Fruit fly (Drosophila melanogaster): ENCODE data around the gene gudu.

Gene gudu

DNA sequence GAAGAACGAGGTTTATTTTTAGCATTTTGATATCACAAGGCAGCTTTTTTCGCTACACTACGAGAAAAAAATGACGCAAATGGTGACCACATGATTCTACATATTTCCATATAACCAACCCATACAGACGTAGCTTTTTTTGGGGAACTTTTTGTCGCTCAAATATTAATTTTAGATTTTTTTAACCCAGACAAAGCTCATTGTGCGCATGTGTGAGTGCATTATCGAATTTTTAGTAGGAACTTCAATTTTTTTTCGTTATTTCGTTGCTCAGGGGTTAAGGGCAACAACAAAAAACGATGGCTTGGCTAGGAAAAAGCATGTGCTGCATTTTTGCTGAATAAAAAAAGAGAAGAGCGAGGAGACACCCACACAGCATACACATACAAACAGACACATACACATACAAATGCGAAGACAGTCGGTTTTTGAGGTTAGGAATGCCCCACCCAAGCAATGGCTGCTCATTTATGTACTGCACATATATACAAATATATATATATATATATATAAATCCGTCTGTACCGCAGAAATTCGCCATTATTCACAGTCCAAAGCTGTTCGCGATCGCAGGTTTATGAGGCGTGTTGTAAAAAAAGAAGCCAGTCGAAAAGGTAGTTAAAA, 36.1 kb downstream of the gudu start:
- TF ChIP-seq CG17801 (GFP tag; optimal IDR thresholded peaks at IDR 0.05; ENCODE audit: partially characterized antibody): no peak

DNA sequence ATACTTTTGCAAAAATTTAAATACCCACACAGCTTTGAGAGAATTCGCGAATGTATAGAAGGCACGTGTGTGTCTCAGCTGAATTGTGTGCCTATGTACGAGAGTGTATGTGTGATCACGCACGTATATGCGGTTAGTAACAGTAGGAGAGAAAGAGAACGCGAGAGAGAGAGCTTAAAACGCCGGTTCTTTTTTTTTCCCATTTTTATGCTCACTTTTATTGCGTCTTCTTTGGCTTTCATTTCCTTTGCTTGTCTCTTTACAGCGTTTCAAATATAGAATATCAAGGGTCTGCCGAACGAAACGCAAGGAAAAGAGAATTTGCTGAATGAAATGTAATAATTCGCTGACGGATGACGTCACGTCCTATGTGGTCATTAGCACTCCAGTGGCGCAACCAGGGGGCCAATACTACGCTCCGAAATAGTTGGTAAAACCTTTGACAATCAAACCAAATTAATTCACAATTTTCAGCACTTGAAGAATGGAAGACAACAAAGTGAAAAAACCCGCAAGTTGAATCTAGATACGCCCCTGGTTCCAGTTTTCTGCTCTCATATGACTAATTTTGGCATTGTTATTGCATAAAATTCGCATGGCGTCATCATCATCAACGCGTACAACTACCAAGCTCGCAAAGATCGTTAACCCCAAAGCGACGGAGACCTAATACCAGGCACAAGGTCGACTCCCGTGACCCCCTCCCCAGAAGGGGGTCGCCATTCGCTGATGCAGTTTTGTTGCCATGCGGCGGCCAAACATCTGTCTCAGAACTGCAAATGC, 36.8 kb downstream of the gudu start:
- peak; percentile 86 for TF ChIP-seq CG17801 (GFP tag; optimal IDR thresholded peaks at IDR 0.05; ENCODE audit: partially characterized antibody)

DNA sequence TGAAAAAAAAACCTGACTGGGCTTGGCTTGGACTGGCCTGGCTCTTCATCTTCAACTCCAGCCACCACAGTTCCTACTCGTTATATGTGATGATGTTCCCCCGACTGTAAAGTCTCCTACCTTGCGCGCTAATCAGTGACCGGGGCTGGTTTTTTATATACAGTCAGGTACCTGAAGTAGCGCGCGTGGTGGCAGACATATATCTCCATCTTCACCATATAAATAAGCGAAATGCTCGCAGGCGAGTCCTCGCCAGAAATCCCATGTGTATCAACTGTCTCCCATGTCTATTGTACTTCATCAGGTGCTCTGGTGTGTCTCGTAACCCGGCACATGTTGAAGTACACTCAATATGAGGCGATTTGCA, 37.4 kb downstream of the gudu start:
- no peak for TF ChIP-seq CG17801 (GFP tag; optimal IDR thresholded peaks at IDR 0.05; ENCODE audit: partially characterized antibody)

DNA sequence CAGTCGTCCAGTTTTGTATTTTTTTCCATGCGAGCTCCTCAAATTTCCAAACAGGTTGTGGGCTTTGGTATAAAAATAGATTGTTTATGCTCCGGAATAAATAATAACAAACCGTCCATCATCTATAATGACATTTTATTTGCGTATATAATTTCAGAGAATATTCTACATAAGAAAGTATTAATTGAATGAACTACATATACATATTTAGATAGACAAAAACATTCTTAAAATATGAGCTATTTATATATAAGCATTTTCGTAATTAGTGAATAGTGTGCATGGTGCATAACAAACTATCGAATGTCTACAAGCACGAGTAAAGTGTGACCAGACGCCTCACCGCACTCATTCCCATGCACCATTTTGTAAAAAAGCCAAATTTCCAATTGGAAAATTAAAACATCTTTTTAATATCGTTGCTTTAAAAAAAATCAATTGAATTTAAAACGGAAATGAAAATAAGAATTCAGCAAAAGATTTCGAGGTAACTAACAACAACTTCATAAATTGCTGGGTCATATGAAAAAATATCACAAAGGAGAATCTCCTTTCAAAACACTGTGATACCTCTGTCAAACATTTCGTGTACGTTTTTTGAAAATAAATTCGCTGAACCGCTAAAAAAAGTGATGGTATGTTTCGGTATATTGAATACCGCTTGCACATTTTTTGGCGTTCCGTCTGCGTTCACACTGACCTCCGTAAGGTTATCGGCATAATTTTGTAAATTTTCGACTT, 38.2 kb downstream of the gudu start, which contains the start of gene muc:
Gene muc, plus strand, starts transcription at position 541 of the 741 bp plus-strand sequence.
- TF ChIP-seq CG17801 (GFP tag; optimal IDR thresholded peaks at IDR 0.05; ENCODE audit: partially characterized antibody): peak; percentile 23

DNA sequence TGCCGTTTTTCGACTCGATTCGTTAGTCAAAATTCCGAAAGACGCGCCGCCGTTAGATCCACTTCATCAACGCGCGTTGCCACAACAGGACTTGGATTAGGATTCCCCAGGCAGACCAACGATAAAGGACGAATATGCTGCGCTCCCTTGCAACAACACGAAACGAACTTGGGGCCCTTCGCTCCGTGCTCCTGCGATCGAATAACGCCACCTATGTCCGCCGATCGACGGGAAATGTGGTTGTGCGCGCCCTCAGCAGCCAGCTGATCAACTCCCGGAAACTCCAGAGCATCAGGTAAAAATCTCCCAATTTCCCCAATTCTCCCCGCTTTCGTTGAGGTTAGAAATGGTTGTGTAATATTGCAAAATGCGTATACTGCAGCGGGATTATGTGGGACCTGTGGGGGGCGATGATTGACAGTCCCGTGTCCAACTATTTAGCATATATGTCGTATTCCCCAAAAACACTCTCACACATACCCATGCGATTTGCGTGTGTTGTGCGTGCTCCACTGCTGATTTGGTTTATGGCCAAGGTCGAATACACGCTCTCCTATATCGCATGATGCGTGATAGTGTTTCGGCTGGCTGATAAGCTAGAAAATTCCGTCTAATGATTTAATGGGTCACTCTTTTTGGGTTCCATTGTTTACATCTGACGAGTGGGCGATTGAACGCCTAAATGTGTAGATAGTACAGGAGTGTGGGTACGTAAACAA, 38.9 kb downstream of the gudu start:
- no peak for TF ChIP-seq CG17801 (GFP tag; optimal IDR thresholded peaks at IDR 0.05; ENCODE audit: partially characterized antibody)

DNA sequence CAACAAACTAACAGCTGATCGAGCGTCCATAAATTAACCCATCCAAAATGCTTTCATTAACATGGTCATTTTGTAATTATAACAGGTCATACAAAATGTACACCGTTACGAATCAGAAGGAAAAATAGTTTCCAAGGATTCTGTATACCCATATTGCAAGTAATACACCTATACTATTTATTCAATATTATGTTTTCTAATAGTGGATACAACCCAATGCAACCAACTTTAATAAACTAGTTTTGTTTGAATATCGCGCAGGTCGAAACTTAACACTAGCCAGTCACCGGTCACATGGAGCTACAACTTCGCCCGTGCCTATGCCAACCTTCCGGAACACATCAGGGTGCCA, 39.5 kb downstream of the gudu start:
- TF ChIP-seq CG17801 (GFP tag; optimal IDR thresholded peaks at IDR 0.05; ENCODE audit: partially characterized antibody): no peak

DNA sequence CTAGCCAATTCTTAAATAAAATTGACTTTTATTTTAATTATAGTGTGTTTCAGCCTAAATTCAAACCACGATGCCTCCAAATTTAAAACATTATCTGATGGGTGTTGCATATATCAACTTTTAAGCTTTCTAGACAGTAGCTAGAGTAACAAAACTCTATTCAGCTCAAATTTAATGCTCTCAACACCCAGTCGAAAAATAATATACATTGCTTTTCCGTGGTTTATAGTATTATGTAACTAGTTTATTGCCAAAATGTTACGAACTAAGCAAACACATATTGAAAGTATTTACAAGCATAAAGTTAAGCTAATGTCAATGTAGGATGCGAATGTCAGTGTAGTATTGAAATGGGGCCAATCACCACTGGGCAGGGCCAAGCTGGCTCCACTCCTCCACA, 42.0 kb downstream of the gudu start:
- TF ChIP-seq CG17801 (GFP tag; optimal IDR thresholded peaks at IDR 0.05; ENCODE audit: partially characterized antibody): no peak

DNA sequence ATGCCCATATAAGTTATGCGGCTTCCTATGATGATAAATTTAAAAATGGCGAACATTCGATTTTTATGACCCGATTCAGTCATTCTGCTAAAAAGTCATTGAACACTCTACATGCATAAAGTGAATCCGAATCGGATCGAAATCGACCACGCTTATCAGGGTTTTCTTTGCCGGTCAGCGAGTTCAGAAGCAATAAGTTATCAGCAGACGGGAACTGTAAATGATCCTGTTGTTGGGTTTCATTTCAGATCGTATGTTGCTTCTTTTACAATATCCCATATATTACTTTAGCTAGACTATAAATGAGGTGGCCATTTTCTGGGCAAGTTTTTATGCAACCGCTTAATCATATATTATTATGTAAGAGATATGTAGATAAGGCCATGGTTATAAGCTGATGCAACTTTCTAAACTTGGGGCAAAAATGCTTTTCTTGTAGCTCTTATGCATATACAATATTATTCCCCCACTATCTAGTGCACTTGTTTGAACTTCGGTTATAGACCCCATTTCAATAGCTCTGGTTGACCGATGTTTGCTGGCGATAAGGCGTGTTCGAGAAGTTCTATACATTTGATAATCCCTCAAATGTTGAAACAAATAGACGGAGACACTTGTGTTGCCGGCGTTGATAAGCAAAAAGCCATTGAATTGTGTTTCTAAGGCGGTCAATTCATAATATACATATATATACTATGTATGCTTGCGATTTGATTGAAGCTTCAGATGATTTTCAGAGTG, 43.7 kb downstream of the gudu start:
- TF ChIP-seq CG17801 (GFP tag; optimal IDR thresholded peaks at IDR 0.05; ENCODE audit: partially characterized antibody): no peak

DNA sequence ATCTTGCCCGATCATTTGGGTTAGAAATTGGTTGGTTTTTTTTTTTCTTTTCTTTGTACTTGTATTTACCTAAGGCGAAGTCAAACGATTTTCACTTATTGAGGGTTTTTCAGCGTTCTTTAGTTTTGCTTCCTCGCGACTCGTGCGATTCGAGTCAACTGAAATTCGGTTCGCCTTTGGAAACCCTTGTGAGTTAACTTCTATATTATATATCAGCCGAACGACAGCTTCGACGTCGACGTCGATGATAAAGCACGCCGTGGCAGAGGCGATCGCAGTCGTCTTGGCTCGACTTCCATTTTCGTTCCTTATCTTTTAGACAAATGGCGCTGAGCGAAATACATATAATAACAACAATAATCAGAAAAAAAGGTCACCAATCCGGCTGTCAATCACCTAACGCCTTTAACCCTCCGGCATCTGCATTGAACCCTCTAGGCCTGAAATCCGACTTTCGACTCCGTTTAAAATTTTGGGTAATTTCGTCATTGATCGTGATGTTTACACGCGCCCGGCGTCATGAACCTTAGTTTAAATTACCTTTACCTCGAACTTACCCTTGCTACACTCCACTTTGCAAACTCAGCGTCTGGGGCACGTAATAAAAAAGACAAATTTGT, 45.1 kb downstream of the gudu start, which contains the start of gene CG5958:
Gene CG5958, minus strand, starts transcription at position 180 of the 620 bp plus-strand sequence.
- no peak for TF ChIP-seq CG17801 (GFP tag; optimal IDR thresholded peaks at IDR 0.05; ENCODE audit: partially characterized antibody)

DNA sequence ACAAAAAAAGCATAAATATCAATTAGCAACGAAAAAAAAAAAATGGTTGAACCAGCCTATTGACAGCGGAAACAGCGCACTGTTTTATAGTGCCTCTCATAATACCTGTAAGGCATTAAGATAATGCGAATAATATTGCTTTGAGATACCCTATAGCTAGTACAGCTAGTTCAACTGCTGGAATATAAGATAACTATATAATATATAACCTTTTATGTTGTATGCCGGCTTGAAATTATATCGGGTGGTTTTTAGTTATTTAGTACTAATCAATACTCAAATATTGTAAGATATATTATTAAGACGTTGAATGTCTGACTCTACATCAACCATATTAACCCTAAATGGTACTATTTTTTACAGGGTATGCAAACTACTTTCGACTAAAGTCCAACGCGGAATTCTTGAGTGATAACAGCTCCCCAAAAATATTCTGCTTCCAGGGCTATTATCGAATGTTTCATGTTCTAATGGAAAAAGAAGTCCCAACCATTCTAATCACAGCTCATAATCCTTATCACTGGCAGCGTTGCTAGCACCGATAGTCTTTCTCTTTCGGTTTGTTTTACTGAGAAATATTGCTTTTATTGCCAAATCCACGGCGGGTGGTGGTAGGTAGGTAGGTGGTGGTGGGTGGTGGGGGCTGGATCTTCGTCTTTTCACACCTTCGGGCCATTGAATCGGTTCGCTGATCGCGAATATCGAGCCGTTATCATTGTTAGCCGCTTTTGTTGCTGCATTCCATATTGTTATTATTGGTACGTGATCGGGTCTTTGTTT, 45.8 kb downstream of the gudu start:
- TF ChIP-seq CG17801 (GFP tag; optimal IDR thresholded peaks at IDR 0.05; ENCODE audit: partially characterized antibody): peak; percentile 88

DNA sequence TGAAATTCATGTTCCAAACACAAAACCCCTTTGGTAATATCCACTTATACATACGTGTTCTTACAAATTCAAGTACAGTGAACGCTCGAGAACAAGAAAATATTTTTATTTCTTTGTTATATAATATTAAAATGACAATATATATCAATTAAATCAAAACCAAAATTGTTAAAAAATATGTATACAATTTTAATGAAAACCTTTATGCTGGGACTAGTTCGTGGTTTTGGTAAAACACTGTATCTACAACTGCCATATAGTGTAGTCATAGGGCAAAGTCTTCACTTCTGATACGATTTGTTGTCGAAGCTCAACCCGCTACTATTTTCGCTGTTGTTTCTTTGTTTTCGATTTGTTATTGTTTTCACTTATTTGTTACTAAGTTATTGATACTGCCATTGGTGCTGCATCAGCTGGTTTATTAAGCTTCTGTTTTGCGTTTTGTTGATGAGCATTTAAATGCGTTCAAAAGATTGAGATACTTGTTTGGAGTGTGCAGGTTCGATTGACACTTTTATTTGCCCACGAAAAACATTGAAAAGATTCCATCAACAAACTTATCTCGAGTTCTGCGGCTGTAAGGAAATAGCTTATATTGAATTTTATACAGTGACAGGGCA, 46.5 kb downstream of the gudu start:
- peak; percentile 93 for TF ChIP-seq CG17801 (GFP tag; optimal IDR thresholded peaks at IDR 0.05; ENCODE audit: partially characterized antibody)

DNA sequence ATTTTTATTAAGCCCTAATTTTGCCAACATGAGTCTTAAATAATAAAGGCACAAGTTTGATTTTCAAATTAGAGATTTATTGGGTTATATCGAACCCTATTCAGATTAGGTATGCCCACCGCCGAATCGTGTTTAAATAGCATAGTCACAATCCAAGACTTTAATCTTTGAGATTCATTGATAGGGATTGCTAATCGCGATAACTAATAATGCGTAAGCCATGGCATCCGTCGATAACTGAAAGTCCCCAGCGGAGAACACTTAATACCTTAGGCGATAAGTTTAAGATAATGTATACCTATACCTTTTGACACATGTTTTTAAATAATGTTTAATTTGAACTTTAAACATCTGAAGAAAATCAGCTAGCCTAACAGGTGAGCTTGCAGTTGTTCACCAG, 47.2 kb downstream of the gudu start:
- TF ChIP-seq CG17801 (GFP tag; optimal IDR thresholded peaks at IDR 0.05; ENCODE audit: partially characterized antibody): no peak
